Worm (Caenorhabditis elegans) whole organism, L1 larva: ENCODE results near the gene fbxl-3.

Experiments used
- C16A3.4 ChIP-seq: fragments of 150-350 bp; optimal IDR thresholded peaks from 2 replicates; lab custom pipeline; 2014; ENCODE audit warnings: missing biosample characterization, missing genetic modification characterization
- F16B12.6 ChIP-seq: fragments of 150-350 bp; optimal IDR thresholded peaks from 2 replicates; lab custom pipeline; 2014; ENCODE audit warnings: missing biosample characterization, missing genetic modification characterization
- Y116A8C.19 ChIP-seq: sonication (generic microtip); optimal IDR thresholded peaks from 2 replicates; lab custom pipeline; 2016; ENCODE audit warnings: missing compliant biosample characterization, missing genetic modification characterization, borderline replicate concordance
- aha-1 ChIP-seq: fragments of 150-350 bp; optimal IDR thresholded peaks from 2 replicates; lab custom pipeline; 2014; ENCODE audit warnings: missing biosample characterization, missing genetic modification characterization
- alr-1 ChIP-seq: fragments of 200-800 bp; sonication (Bioruptor generic); optimal IDR thresholded peaks from 2 replicates; lab custom pipeline; 2018; ENCODE audit warnings: borderline replicate concordance, mild to moderate bottlenecking, missing genetic modification characterization, missing compliant biosample characterization
- ceh-8 ChIP-seq: fragments of 200-800 bp; sonication (Bioruptor generic); optimal IDR thresholded peaks from 2 replicates; lab custom pipeline; 2018; ENCODE audit warnings: mild to moderate bottlenecking, missing genetic modification characterization, moderate library complexity, missing compliant biosample characterization
- ceh-82 ChIP-seq, 3 experiments: fragments of 150-350 bp in 1 of 3; sonication (generic microtip) in 2 of 3; optimal IDR thresholded peaks; 2 replicates each; lab custom pipeline; 2014 to 2017; ENCODE audit warnings: missing biosample characterization in 3 of 3, missing genetic modification characterization in 3 of 3
- ceh-88 ChIP-seq: fragments of 200-800 bp; sonication (Bioruptor generic); IDR thresholded peaks from 2 replicates; pipeline ENCODE4 v1.3.6; 2022; ENCODE audit warnings: missing genetic modification characterization, missing compliant biosample characterization
- ceh-90 ChIP-seq: sonication (generic microtip); optimal IDR thresholded peaks from 2 replicates; lab custom pipeline; 2016; ENCODE audit warnings: missing genetic modification characterization, missing compliant biosample characterization
- ces-1 ChIP-seq: fragments of 150-350 bp; optimal IDR thresholded peaks from 2 replicates; lab custom pipeline; 2014; ENCODE audit warnings: missing biosample characterization, missing genetic modification reagents, missing genetic modification characterization
- efl-1 ChIP-seq, 4 experiments: fragments of 150-350 bp; optimal IDR thresholded peaks in 3 of 4; peaks in 1 of 4; 1 replicate in 1 of 4; 2 replicates in 3 of 4; lab custom pipeline; 2014; ENCODE audit warnings: missing biosample characterization in 2 of 4, missing genetic modification characterization in 2 of 4, missing genetic modification reagents in 2 of 4
- egl-13 ChIP-seq: sonication (generic microtip); optimal IDR thresholded peaks from 2 replicates; lab custom pipeline; 2016; ENCODE audit warnings: missing genotype, missing genetic modification reagents, missing genetic modification characterization, missing compliant biosample characterization
- elt-2 ChIP-seq: sonication (generic microtip); optimal IDR thresholded peaks from 2 replicates; lab custom pipeline; 2016; ENCODE audit warnings: missing genetic modification characterization, mild to moderate bottlenecking, inconsistent platforms, missing compliant biosample characterization, missing genetic modification reagents
- elt-3 ChIP-seq, 6 experiments: fragments of 150-350 bp in 1 of 6; sonication (generic microtip); optimal IDR thresholded peaks; 2 replicates each; lab custom pipeline; 2017 to 2018; ENCODE audit warnings: missing biosample characterization in 6 of 6, missing genetic modification characterization in 6 of 6, inconsistent platforms in 1 of 6
- fos-1 ChIP-seq: fragments of 150-350 bp; optimal IDR thresholded peaks from 2 replicates; lab custom pipeline; 2014; ENCODE audit warnings: missing biosample characterization, missing genetic modification characterization
- hlh-17 ChIP-seq: fragments of 200-800 bp; sonication (Bioruptor generic); optimal IDR thresholded peaks from 2 replicates; lab custom pipeline; 2018; ENCODE audit warnings: missing genetic modification characterization, mild to moderate bottlenecking, missing compliant biosample characterization, moderate library complexity, borderline replicate concordance
- jun-1 ChIP-seq: fragments of 150-350 bp; optimal IDR thresholded peaks from 2 replicates; lab custom pipeline; 2014; ENCODE audit warnings: missing biosample characterization, missing genetic modification reagents, missing genetic modification characterization
- lin-14 ChIP-seq: fragments of 200-800 bp; sonication (Bioruptor generic); optimal IDR thresholded peaks from 2 replicates; lab custom pipeline; 2018; ENCODE audit warnings: mild to moderate bottlenecking, missing genetic modification characterization, moderate library complexity, missing compliant biosample characterization
- lin-35 ChIP-seq, 2 experiments: fragments of 150-350 bp; optimal IDR thresholded peaks; 2 replicates each; lab custom pipeline; 2014; ENCODE audit warnings: missing biosample characterization in 2 of 2, missing genetic modification characterization in 2 of 2, missing genetic modification reagents in 2 of 2
- lir-3 ChIP-seq: sonication (generic microtip); optimal IDR thresholded peaks from 2 replicates; lab custom pipeline; 2016; ENCODE audit warnings: mild to moderate bottlenecking, missing genetic modification characterization, moderate library complexity, missing compliant biosample characterization; ENCODE audit not compliant: poor library complexity
- lsy-2 ChIP-seq, 2 experiments: fragments of 150-350 bp; optimal IDR thresholded peaks; 2 replicates each; lab custom pipeline; 2014; ENCODE audit warnings: missing biosample characterization in 2 of 2, missing genetic modification characterization in 2 of 2
- mdl-1 ChIP-seq, 2 experiments: fragments of 150-350 bp; optimal IDR thresholded peaks; 2 replicates each; lab custom pipeline; 2014 to 2017; ENCODE audit warnings: missing biosample characterization in 2 of 2, missing genetic modification characterization in 2 of 2, inconsistent platforms in 1 of 2
- mef-2 ChIP-seq: fragments of 150-350 bp; optimal IDR thresholded peaks from 2 replicates; lab custom pipeline; 2014; ENCODE audit warnings: missing biosample characterization, missing genetic modification characterization
- nhr-11 ChIP-seq: fragments of 150-350 bp; optimal IDR thresholded peaks from 2 replicates; lab custom pipeline; 2014; ENCODE audit warnings: missing biosample characterization, missing genetic modification characterization
- nhr-47 ChIP-seq: sonication (generic microtip); optimal IDR thresholded peaks from 2 replicates; lab custom pipeline; 2016; ENCODE audit warnings: mild to moderate bottlenecking, missing genetic modification characterization, moderate library complexity, missing compliant biosample characterization
- nhr-71 ChIP-seq: sonication (generic microtip); optimal IDR thresholded peaks from 2 replicates; lab custom pipeline; 2016; ENCODE audit warnings: mild to moderate bottlenecking, missing genetic modification characterization, moderate library complexity, missing compliant biosample characterization
- pax-3 ChIP-seq: fragments of 200-800 bp; sonication (Bioruptor generic); optimal IDR thresholded peaks from 2 replicates; lab custom pipeline; 2018; ENCODE audit warnings: mild to moderate bottlenecking, missing genetic modification characterization, moderate library complexity, missing compliant biosample characterization
- rnt-1 ChIP-seq: sonication (generic microtip); optimal IDR thresholded peaks from 2 replicates; lab custom pipeline; 2016; ENCODE audit warnings: mild to moderate bottlenecking, missing genetic modification characterization, moderate library complexity, missing compliant biosample characterization
- snpc-4 ChIP-seq: fragments of 150-350 bp; optimal IDR thresholded peaks from 2 replicates; lab custom pipeline; 2014; ENCODE audit warnings: missing biosample characterization, missing genetic modification characterization
- snu-23 ChIP-seq: sonication (generic microtip); optimal IDR thresholded peaks from 2 replicates; lab custom pipeline; 2016; ENCODE audit warnings: missing genetic modification characterization, missing compliant biosample characterization
- sox-4 ChIP-seq: sonication (generic microtip); optimal IDR thresholded peaks from 2 replicates; lab custom pipeline; 2016; ENCODE audit warnings: missing genetic modification characterization, missing compliant biosample characterization
- sptf-1 ChIP-seq: fragments of 150-350 bp; optimal IDR thresholded peaks from 2 replicates; lab custom pipeline; 2014; ENCODE audit warnings: missing biosample characterization, missing genetic modification characterization
- sup-37 ChIP-seq: fragments of 200-800 bp; sonication (Bioruptor generic); optimal IDR thresholded peaks from 2 replicates; lab custom pipeline; 2018; ENCODE audit warnings: mild to moderate bottlenecking, missing genetic modification characterization, missing compliant biosample characterization
- swsn-7 ChIP-seq: sonication (generic microtip); optimal IDR thresholded peaks from 2 replicates; lab custom pipeline; 2016; ENCODE audit warnings: missing genetic modification characterization, missing compliant biosample characterization
- unc-30 ChIP-seq: sonication (generic microtip); optimal IDR thresholded peaks from 2 replicates; lab custom pipeline; 2017; ENCODE audit warnings: missing biosample characterization, missing genetic modification characterization
- unc-86 ChIP-seq: sonication (generic microtip); optimal IDR thresholded peaks from 2 replicates; lab custom pipeline; 2016; ENCODE audit warnings: missing genetic modification characterization, missing compliant biosample characterization
- zag-1 ChIP-seq: fragments of 150-350 bp; optimal IDR thresholded peaks from 2 replicates; lab custom pipeline; 2014; ENCODE audit warnings: missing biosample characterization, missing genetic modification characterization
- zip-4 ChIP-seq: fragments of 200-800 bp; sonication (Bioruptor generic); optimal IDR thresholded peaks from 2 replicates; lab custom pipeline; 2018; ENCODE audit warnings: mild to moderate bottlenecking, missing genetic modification characterization, moderate library complexity, missing compliant biosample characterization
- ztf-11 ChIP-seq, 2 experiments: sonication (generic microtip); optimal IDR thresholded peaks; 2 replicates each; lab custom pipeline; 2016 to 2017; ENCODE audit warnings: missing genetic modification characterization in 2 of 2, missing biosample characterization in 1 of 2, missing compliant biosample characterization in 1 of 2
- ztf-4 ChIP-seq: fragments of 150-350 bp; optimal IDR thresholded peaks from 2 replicates; lab custom pipeline; 2014; ENCODE audit warnings: missing biosample characterization, missing genetic modification characterization

fbxl-3 gene

ce11 chrII:5398779-5399178, at the start of gene fbxl-3:
Gene fbxl-3, minus strand, starts transcription at chrII:5398902.
- TF ChIP-seq hlh-17 (GFP tag; lab: Kevin White, UChicago) (no peak), ces-1 (GFP tag; lab: Kevin White, UChicago) (no peak), elt-3 (tag; optimal IDR thresholded peaks at IDR 0.05; lab: Kevin White, UChicago) (peak in 1 of 6 experiments; percentile 39), efl-1 (optimal IDR thresholded peaks at IDR 0.05; lab: Kevin White, UChicago) (no peak), efl-1 (GFP tag; optimal IDR thresholded peaks at IDR 0.05 in 1 of 2; lab: Kevin White, UChicago) (peak in 1 of 2 experiments; percentile 87)

- no peak for TF ChIP-seq hlh-17 (GFP tag; lab: Kevin White, UChicago)
- TF ChIP-seq mdl-1 (tag; optimal IDR thresholded peaks at IDR 0.05; lab: Kevin White, UChicago) = no peak
- TF ChIP-seq lin-14 (GFP tag; lab: Kevin White, UChicago) = no peak
- no peak for TF ChIP-seq ceh-88 (GFP tag; lab: Robert Waterston, UW)
- no peak for TF ChIP-seq sup-37 (GFP tag; lab: Kevin White, UChicago)
- no peak for TF ChIP-seq mef-2
- no peak for TF ChIP-seq elt-2
- no peak for TF ChIP-seq jun-1 (tag; lab: Kevin White, UChicago)
- TF ChIP-seq lsy-2 (tag; optimal IDR thresholded peaks at IDR 0.05; lab: Kevin White, UChicago) = no peak
- no peak for TF ChIP-seq F16B12.6
- no peak for TF ChIP-seq rnt-1 (tag; lab: Kevin White, UChicago)
- no peak for TF ChIP-seq sox-4 (tag; lab: Kevin White, UChicago)
- TF ChIP-seq lin-35 (GFP tag; optimal IDR thresholded peaks at IDR 0.05; lab: Kevin White, UChicago) = no peak
- no peak for TF ChIP-seq Y116A8C.19 (tag; lab: Kevin White, UChicago)
- no peak for TF ChIP-seq zip-4 (GFP tag; lab: Kevin White, UChicago)
- no peak for TF ChIP-seq nhr-71 (tag; lab: Kevin White, UChicago)
- no peak for TF ChIP-seq alr-1 (tag; lab: Kevin White, UChicago)
- no peak for TF ChIP-seq ceh-90 (tag; lab: Kevin White, UChicago)
Measured at ce11 chrII:5447381-5447780, 48.7 kb upstream of the fbxl-3 start, which contains the start of gene cex-1. Gene cex-1, plus strand, starts transcription at chrII:5447681.

- TF ChIP-seq nhr-47 (tag; lab: Kevin White, UChicago) (no peak), egl-13 (tag; lab: Kevin White, UChicago) (no peak), ceh-8 (GFP tag; lab: Kevin White, UChicago) (no peak), zag-1 (tag; lab: Kevin White, UChicago) (no peak)
Measured at ce11 chrII:5446506-5446905, 47.8 kb upstream of the fbxl-3 start, which contains the start of gene nmr-1. Gene nmr-1, minus strand, starts transcription at chrII:5446606.

- TF ChIP-seq lir-3 (tag; lab: Kevin White, UChicago) = no peak
- no peak for TF ChIP-seq mef-2
- no peak for TF ChIP-seq sptf-1 (tag; lab: Kevin White, UChicago)
- TF ChIP-seq snpc-4 (tag; lab: Kevin White, UChicago) = no peak
- no peak for TF ChIP-seq snu-23 (GFP tag; lab: Kevin White, UChicago)
- TF ChIP-seq ztf-4 (tag; lab: Kevin White, UChicago) = no peak
- no peak for TF ChIP-seq fos-1 (tag; lab: Kevin White, UChicago)
- TF ChIP-seq ztf-11 (tag; optimal IDR thresholded peaks at IDR 0.05; lab: Kevin White, UChicago) = no peak
- TF ChIP-seq ceh-82 (tag; optimal IDR thresholded peaks at IDR 0.05; lab: Kevin White, UChicago) = no peak
- no peak for TF ChIP-seq unc-86
- TF ChIP-seq lsy-2 (tag; optimal IDR thresholded peaks at IDR 0.05; lab: Kevin White, UChicago) = no peak
- TF ChIP-seq unc-30 (tag; lab: Kevin White, UChicago) = no peak
- no peak for TF ChIP-seq aha-1 (tag; lab: Kevin White, UChicago)
- no peak for TF ChIP-seq nhr-11 (tag; lab: Kevin White, UChicago)
- TF ChIP-seq alr-1 (tag; lab: Kevin White, UChicago) = no peak
- TF ChIP-seq C16A3.4 (tag; lab: Kevin White, UChicago) = no peak
- TF ChIP-seq pax-3 (tag; lab: Kevin White, UChicago) = no peak
- no peak for TF ChIP-seq egl-13 (tag; lab: Kevin White, UChicago)
- no peak for TF ChIP-seq elt-2
- no peak for TF ChIP-seq swsn-7 (tag; lab: Kevin White, UChicago)
Measured at ce11 chrII:5437586-5437985, 38.9 kb upstream of the fbxl-3 start, which contains the start of gene F07F6.1. Gene F07F6.1, plus strand, starts transcription at chrII:5437886.
